Worm (Caenorhabditis elegans): ENCODE measurements around the gene sek-5.

sek-5 gene

ce11 chrX:5407271-5407670 lies 29.9 kb downstream of the sek-5 start (continued):
- TF ChIP-seq zfp-3 (GFP tag; conservative IDR thresholded peaks at IDR 0.05) (0 out of 2 replicates have a peak, but pooled peaks have one; percentile 56), egl-27 (tag; optimal IDR thresholded peaks at IDR 0.05) (no peak), ZK337.2 (GFP tag; IDR thresholded peaks at IDR 0.05) (0 out of 2 replicates have a peak, but pooled peaks have one; percentile 17), mxl-2 (GFP tag; conservative IDR thresholded peaks at IDR 0.05) (no peak), hlh-30 (tag; optimal IDR thresholded peaks at IDR 0.05; ENCODE audit: insufficient read depth) (no peak), unc-39 (tag; optimal IDR thresholded peaks at IDR 0.05) (no peak), spr-3 (GFP tag; optimal IDR thresholded peaks at IDR 0.05) (peak; percentile 52), tra-1 (GFP tag; IDR thresholded peaks at IDR 0.05) (peak; percentile 69; the same call in 1 of the 2 replicates), attf-4 (tag; optimal IDR thresholded peaks at IDR 0.05) (no peak), daf-12 (tag; optimal IDR thresholded peaks at IDR 0.05) (no peak), Y48G9A.11 (GFP tag; IDR thresholded peaks at IDR 0.05) (peak; percentile 33; the same call in 1 of the 2 replicates), F49E8.2 (tag; optimal IDR thresholded peaks at IDR 0.05; ENCODE audit: borderline replicate concordance) (no peak), lir-3 (tag; optimal IDR thresholded peaks at IDR 0.05) (no peak), nhr-42 (GFP tag; IDR thresholded peaks at IDR 0.05) (0 out of 2 replicates have a peak, but pooled peaks have one; percentile 27), snpc-4 (tag; optimal IDR thresholded peaks at IDR 0.05) (no peak), daf-16 (GFP tag; optimal IDR thresholded peaks at IDR 0.05) (peak in 1 of 2 experiments; percentile 50), daf-16 (tag; optimal IDR thresholded peaks at IDR 0.05) (peak; percentile 25), ceh-44 (GFP tag; IDR thresholded peaks at IDR 0.05) (peak; percentile 68), lim-7 (GFP tag; IDR thresholded peaks at IDR 0.05) (peak; percentile 82), vab-7 (GFP tag; IDR thresholded peaks at IDR 0.05) (peak; percentile 63), daf-8 (GFP tag; IDR thresholded peaks at IDR 0.05) (no peak), Y5F2A.4 (GFP tag; optimal IDR thresholded peaks at IDR 0.05) (peak; percentile 9), nhr-48 (tag; optimal IDR thresholded peaks at IDR 0.05) (no peak), egl-43 (GFP tag; IDR thresholded peaks at IDR 0.05) (peak; percentile 84), zip-2 (tag; optimal IDR thresholded peaks at IDR 0.05) (no peak), sdz-12 (GFP tag; optimal IDR thresholded peaks at IDR 0.05) (no peak), gei-8 (GFP tag; optimal IDR thresholded peaks at IDR 0.05) (peak; percentile 7), lin-1 (GFP tag; IDR thresholded peaks at IDR 0.05) (0 out of 2 replicates have a peak, but pooled peaks have one; percentile 30), F10B5.3 (tag; optimal IDR thresholded peaks at IDR 0.05) (peak; percentile 11), ceh-62 (tag; optimal IDR thresholded peaks at IDR 0.05) (no peak), daf-19 (GFP tag; conservative IDR thresholded peaks at IDR 0.05) (no peak), nhr-28 (tag; optimal IDR thresholded peaks at IDR 0.05) (no peak), hif-1 (tag; optimal IDR thresholded peaks at IDR 0.05) (no peak), ztf-11 (tag; optimal IDR thresholded peaks at IDR 0.05) (no peak), fkh-10 (GFP tag; optimal IDR thresholded peaks at IDR 0.05) (no peak), nhr-111 (GFP tag; optimal IDR thresholded peaks at IDR 0.05) (peak; percentile 61), ctbp-1 (GFP tag; IDR thresholded peaks at IDR 0.05) (0 out of 2 replicates have a peak, but pooled peaks have one; percentile 41), F26F4.8 (GFP tag; conservative IDR thresholded peaks at IDR 0.05) (0 out of 2 replicates have a peak, but pooled peaks have one; percentile 52), lin-29 (GFP tag; IDR thresholded peaks at IDR 0.05) (no peak), unc-130 (GFP tag; optimal IDR thresholded peaks at IDR 0.05) (peak; percentile 14), saeg-2 (GFP tag; IDR thresholded peaks at IDR 0.05) (no peak), R02D3.7 (tag; optimal IDR thresholded peaks at IDR 0.05) (no peak), Y105C5A.15 (GFP tag; IDR thresholded peaks at IDR 0.05) (no peak; the same call in 1 of the 2 replicates), F44E2.7 (GFP tag; IDR thresholded peaks at IDR 0.05) (no peak), mdl-1 (tag; optimal IDR thresholded peaks at IDR 0.05) (no peak), ztf-7 (tag; optimal IDR thresholded peaks at IDR 0.05) (no peak), hmg-1.1 (GFP tag; IDR thresholded peaks at IDR 0.05) (peak; percentile 56), nhr-76 (tag; optimal IDR thresholded peaks at IDR 0.05) (no peak), zip-11 (GFP tag; IDR thresholded peaks at IDR 0.05) (no peak), mxl-3 (GFP tag; optimal IDR thresholded peaks at IDR 0.05) (no peak), spr-1 (tag; optimal IDR thresholded peaks at IDR 0.05) (peak; percentile 28)

All from whole organism, L4 larva.